Worm (Caenorhabditis elegans) whole organism, L1 larva: ENCODE results near the gene nhr-14.

ENCODE experiments used
- C34B4.2 ChIP-seq: sonication (generic microtip); optimal IDR thresholded peaks from 2 replicates; lab custom pipeline; 2017; ENCODE audit warnings: mild to moderate bottlenecking, missing genetic modification characterization, missing compliant biosample characterization
- alr-1 ChIP-seq: fragments of 200-800 bp; sonication (Bioruptor generic); optimal IDR thresholded peaks from 2 replicates; lab custom pipeline; 2018; ENCODE audit warnings: borderline replicate concordance, mild to moderate bottlenecking, missing genetic modification characterization, missing compliant biosample characterization
- aly-2 ChIP-seq: fragments of 150-350 bp; optimal IDR thresholded peaks from 2 replicates; lab custom pipeline; 2014; ENCODE audit warnings: missing biosample characterization, missing genetic modification characterization
- blmp-1 ChIP-seq: fragments of 150-350 bp; optimal IDR thresholded peaks from 2 replicates; lab custom pipeline; 2014; ENCODE audit warnings: missing biosample characterization, missing genetic modification characterization
- ceh-82 ChIP-seq, 3 experiments: fragments of 150-350 bp in 1 of 3; sonication (generic microtip) in 2 of 3; optimal IDR thresholded peaks; 2 replicates each; lab custom pipeline; 2014 to 2017; ENCODE audit warnings: missing biosample characterization in 3 of 3, missing genetic modification characterization in 3 of 3
- ces-1 ChIP-seq: fragments of 150-350 bp; optimal IDR thresholded peaks from 2 replicates; lab custom pipeline; 2014; ENCODE audit warnings: missing biosample characterization, missing genetic modification reagents, missing genetic modification characterization
- dpl-1 ChIP-seq, 3 experiments: fragments of 150-350 bp in 2 of 3; sonication (generic microtip) in 1 of 3; optimal IDR thresholded peaks; 2 replicates each; lab custom pipeline; 2014 to 2017; ENCODE audit warnings: missing biosample characterization in 3 of 3, missing genetic modification characterization in 3 of 3, missing genetic modification reagents in 3 of 3
- dsc-1 ChIP-seq: sonication (generic microtip); optimal IDR thresholded peaks from 2 replicates; lab custom pipeline; 2016; ENCODE audit warnings: mild to moderate bottlenecking, missing genetic modification characterization, missing compliant biosample characterization
- efl-1 ChIP-seq, 4 experiments: fragments of 150-350 bp; optimal IDR thresholded peaks in 3 of 4; peaks in 1 of 4; 1 replicate in 1 of 4; 2 replicates in 3 of 4; lab custom pipeline; 2014; ENCODE audit warnings: missing biosample characterization in 2 of 4, missing genetic modification characterization in 2 of 4, missing genetic modification reagents in 2 of 4
- elt-2 ChIP-seq: sonication (generic microtip); optimal IDR thresholded peaks from 2 replicates; lab custom pipeline; 2016; ENCODE audit warnings: missing genetic modification characterization, mild to moderate bottlenecking, inconsistent platforms, missing compliant biosample characterization, missing genetic modification reagents
- elt-3 ChIP-seq, 6 experiments: fragments of 150-350 bp in 1 of 6; sonication (generic microtip); optimal IDR thresholded peaks; 2 replicates each; lab custom pipeline; 2017 to 2018; ENCODE audit warnings: missing biosample characterization in 6 of 6, missing genetic modification characterization in 6 of 6, inconsistent platforms in 1 of 6
- fkh-10 ChIP-seq: sonication (generic microtip); optimal IDR thresholded peaks from 2 replicates; lab custom pipeline; 2017; ENCODE audit warnings: missing biosample characterization, missing genetic modification reagents, missing genetic modification characterization
- fkh-4 ChIP-seq: sonication (generic microtip); optimal IDR thresholded peaks from 2 replicates; lab custom pipeline; 2016; ENCODE audit warnings: missing compliant biosample characterization, missing genetic modification characterization, borderline replicate concordance
- fkh-8 ChIP-seq: sonication (generic microtip); optimal IDR thresholded peaks from 2 replicates; lab custom pipeline; 2016; ENCODE audit warnings: mild to moderate bottlenecking, missing genetic modification characterization, missing compliant biosample characterization
- fos-1 ChIP-seq: fragments of 150-350 bp; optimal IDR thresholded peaks from 2 replicates; lab custom pipeline; 2014; ENCODE audit warnings: missing biosample characterization, missing genetic modification characterization
- hpl-2 ChIP-seq: fragments of 150-350 bp; optimal IDR thresholded peaks from 2 replicates; lab custom pipeline; 2014; ENCODE audit warnings: missing biosample characterization, missing genetic modification reagents, missing genetic modification characterization
- irx-1 ChIP-seq: sonication (generic microtip); optimal IDR thresholded peaks from 2 replicates; lab custom pipeline; 2016; ENCODE audit warnings: missing genetic modification characterization, missing compliant biosample characterization
- jun-1 ChIP-seq: fragments of 150-350 bp; optimal IDR thresholded peaks from 2 replicates; lab custom pipeline; 2014; ENCODE audit warnings: missing biosample characterization, missing genetic modification reagents, missing genetic modification characterization
- lin-14 ChIP-seq: fragments of 200-800 bp; sonication (Bioruptor generic); optimal IDR thresholded peaks from 2 replicates; lab custom pipeline; 2018; ENCODE audit warnings: mild to moderate bottlenecking, missing genetic modification characterization, moderate library complexity, missing compliant biosample characterization
- lin-35 ChIP-seq, 2 experiments: fragments of 150-350 bp; optimal IDR thresholded peaks; 2 replicates each; lab custom pipeline; 2014; ENCODE audit warnings: missing biosample characterization in 2 of 2, missing genetic modification characterization in 2 of 2, missing genetic modification reagents in 2 of 2
- lin-39 ChIP-seq: fragments of 150-350 bp; optimal IDR thresholded peaks from 2 replicates; lab custom pipeline; 2014; ENCODE audit warnings: missing biosample characterization, missing genetic modification reagents, missing genetic modification characterization
- mab-9 ChIP-seq: fragments of 200-800 bp; sonication (Bioruptor generic); IDR thresholded peaks from 2 replicates; pipeline ENCODE4 v1.3.6; 2022; ENCODE audit warnings: missing genetic modification reagents, missing genetic modification characterization, missing compliant biosample characterization
- mdl-1 ChIP-seq, 2 experiments: fragments of 150-350 bp; optimal IDR thresholded peaks; 2 replicates each; lab custom pipeline; 2014 to 2017; ENCODE audit warnings: missing biosample characterization in 2 of 2, missing genetic modification characterization in 2 of 2, inconsistent platforms in 1 of 2
- nhr-12 ChIP-seq: sonication (generic microtip); optimal IDR thresholded peaks from 2 replicates; lab custom pipeline; 2017; ENCODE audit warnings: missing biosample characterization, missing genetic modification characterization
- nhr-19 ChIP-seq: fragments of 200-800 bp; sonication (Bioruptor generic); conservative IDR thresholded peaks from 2 replicates; pipeline ENCODE4 v1.3.6; 2022; ENCODE audit warnings: missing genetic modification characterization, missing compliant biosample characterization
- nhr-20 ChIP-seq: sonication (generic microtip); optimal IDR thresholded peaks from 2 replicates; lab custom pipeline; 2016; ENCODE audit warnings: mild to moderate bottlenecking, missing genetic modification characterization, missing compliant biosample characterization
- nhr-47 ChIP-seq: sonication (generic microtip); optimal IDR thresholded peaks from 2 replicates; lab custom pipeline; 2016; ENCODE audit warnings: mild to moderate bottlenecking, missing genetic modification characterization, moderate library complexity, missing compliant biosample characterization
- nhr-77 ChIP-seq: fragments of 150-350 bp; optimal IDR thresholded peaks from 2 replicates; lab custom pipeline; 2014; ENCODE audit warnings: missing biosample characterization, missing genetic modification characterization
- nhr-85 ChIP-seq: sonication (generic microtip); peaks from one replicate; lab custom pipeline; 2016; ENCODE audit warnings: missing genetic modification characterization, inconsistent platforms, missing compliant biosample characterization
- nhr-90 ChIP-seq: sonication (generic microtip); optimal IDR thresholded peaks from 2 replicates; lab custom pipeline; 2016; ENCODE audit warnings: mild to moderate bottlenecking, missing genetic modification characterization, missing compliant biosample characterization; ENCODE audit not compliant: poor library complexity
- pag-3 ChIP-seq: sonication (generic microtip); optimal IDR thresholded peaks from 2 replicates; lab custom pipeline; 2017; ENCODE audit warnings: missing genetic modification characterization, mild to moderate bottlenecking, missing compliant biosample characterization, antibody characterized with exemption, borderline replicate concordance; ENCODE audit not compliant: insufficient read depth
- pqm-1 ChIP-seq: sonication (generic microtip); optimal IDR thresholded peaks from 3 replicates; lab custom pipeline; 2017; ENCODE audit warnings: missing biosample characterization, missing genetic modification characterization
- rnt-1 ChIP-seq: sonication (generic microtip); optimal IDR thresholded peaks from 2 replicates; lab custom pipeline; 2016; ENCODE audit warnings: mild to moderate bottlenecking, missing genetic modification characterization, moderate library complexity, missing compliant biosample characterization
- skn-1 ChIP-seq: fragments of 150-350 bp; optimal IDR thresholded peaks from 2 replicates; lab custom pipeline; 2014; ENCODE audit warnings: missing biosample characterization, missing genetic modification characterization
- snpc-4 ChIP-seq: fragments of 150-350 bp; optimal IDR thresholded peaks from 2 replicates; lab custom pipeline; 2014; ENCODE audit warnings: missing biosample characterization, missing genetic modification characterization
- snu-23 ChIP-seq: sonication (generic microtip); optimal IDR thresholded peaks from 2 replicates; lab custom pipeline; 2016; ENCODE audit warnings: missing genetic modification characterization, missing compliant biosample characterization
- sox-4 ChIP-seq: sonication (generic microtip); optimal IDR thresholded peaks from 2 replicates; lab custom pipeline; 2016; ENCODE audit warnings: missing genetic modification characterization, missing compliant biosample characterization
- sup-37 ChIP-seq: fragments of 200-800 bp; sonication (Bioruptor generic); optimal IDR thresholded peaks from 2 replicates; lab custom pipeline; 2018; ENCODE audit warnings: mild to moderate bottlenecking, missing genetic modification characterization, missing compliant biosample characterization
- unc-130 ChIP-seq: fragments of 150-350 bp; optimal IDR thresholded peaks from 2 replicates; lab custom pipeline; 2017; ENCODE audit warnings: missing biosample characterization, missing genetic modification characterization, inconsistent platforms
- unc-62 ChIP-seq: fragments of 150-350 bp; optimal IDR thresholded peaks from 2 replicates; lab custom pipeline; 2014; ENCODE audit warnings: missing biosample characterization, missing genetic modification reagents, missing genetic modification characterization
- ztf-11 ChIP-seq, 2 experiments: sonication (generic microtip); optimal IDR thresholded peaks; 2 replicates each; lab custom pipeline; 2016 to 2017; ENCODE audit warnings: missing genetic modification characterization in 2 of 2, missing biosample characterization in 1 of 2, missing compliant biosample characterization in 1 of 2
- ztf-4 ChIP-seq: fragments of 150-350 bp; optimal IDR thresholded peaks from 2 replicates; lab custom pipeline; 2014; ENCODE audit warnings: missing biosample characterization, missing genetic modification characterization

Gene nhr-14

DNA sequence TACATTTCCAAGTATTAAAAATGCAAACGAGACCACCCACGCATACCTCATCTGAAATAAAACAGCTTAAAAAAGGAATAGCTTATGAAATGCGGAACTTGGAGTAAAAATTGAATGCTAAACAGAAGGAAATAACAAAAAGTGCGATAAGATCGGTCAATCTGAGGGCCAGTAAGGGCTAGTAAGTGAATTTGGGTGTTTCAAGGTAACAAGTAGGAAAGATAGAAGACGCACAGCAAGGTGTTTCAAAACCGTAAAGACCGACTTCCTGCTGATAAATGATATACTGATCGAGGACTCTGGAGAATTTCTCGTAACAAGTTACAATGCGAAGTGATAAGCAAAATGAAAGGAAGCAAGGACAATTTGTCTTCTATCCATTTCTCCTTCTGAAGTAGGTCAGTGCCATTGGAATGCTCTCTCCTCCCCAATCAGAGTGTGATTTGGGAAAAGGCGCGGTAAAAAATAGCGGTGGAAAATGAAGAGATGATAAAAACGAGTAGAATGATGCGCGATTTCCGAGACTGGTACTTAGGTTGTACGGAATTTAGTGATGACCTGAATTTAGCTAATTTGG, 20.3 kb downstream of the nhr-14 start, which contains the start of gene dpy-6:
Gene dpy-6 (minus strand): TSS at position 51 of the 577 bp plus-strand sequence.
- TF ChIP-seq lin-14 (GFP tag; lab: Kevin White, UChicago), result peak; percentile 34
- no peak for TF ChIP-seq nhr-77
- no peak for TF ChIP-seq nhr-12 (tag; lab: Kevin White, UChicago)
- TF ChIP-seq ces-1 (GFP tag; lab: Kevin White, UChicago), result no peak
- TF ChIP-seq alr-1 (tag; lab: Kevin White, UChicago), result no peak
- TF ChIP-seq sup-37 (GFP tag; lab: Kevin White, UChicago), result no peak
- no peak for TF ChIP-seq ztf-4 (tag; lab: Kevin White, UChicago)
- TF ChIP-seq nhr-19, result no peak
- TF ChIP-seq fkh-8, result no peak
- TF ChIP-seq jun-1 (tag; lab: Kevin White, UChicago), result no peak
- TF ChIP-seq fkh-10, result no peak
- TF ChIP-seq sox-4 (tag; lab: Kevin White, UChicago), result no peak
- TF ChIP-seq elt-2, result no peak
- no peak for TF ChIP-seq dsc-1
- no peak for TF ChIP-seq nhr-90 (tag; lab: Kevin White, UChicago)
- TF ChIP-seq irx-1 (tag; lab: Kevin White, UChicago), result no peak
- TF ChIP-seq lin-39, result no peak
- TF ChIP-seq pqm-1 (tag; lab: Kevin White, UChicago), result no peak
- no peak for TF ChIP-seq nhr-47 (tag; lab: Kevin White, UChicago)
- TF ChIP-seq mab-9 (GFP tag; lab: Robert Waterston, UW), result no peak
- TF ChIP-seq mdl-1 (tag; optimal IDR thresholded peaks at IDR 0.05; lab: Kevin White, UChicago), result no peak
- no peak for TF ChIP-seq snu-23 (GFP tag; lab: Kevin White, UChicago)
- no peak for TF ChIP-seq nhr-20
- no peak for TF ChIP-seq lin-35 (GFP tag; optimal IDR thresholded peaks at IDR 0.05; lab: Kevin White, UChicago)
- TF ChIP-seq unc-130 (tag; lab: Kevin White, UChicago), result no peak
- TF ChIP-seq pag-3 (tag; lab: Kevin White, UChicago), result no peak
- no peak for TF ChIP-seq fkh-4 (tag; lab: Kevin White, UChicago)
- no peak for TF ChIP-seq snpc-4
- TF ChIP-seq ceh-82 (tag; optimal IDR thresholded peaks at IDR 0.05; lab: Kevin White, UChicago), result no peak
- peak; percentile 82 for TF ChIP-seq blmp-1 (tag; lab: Kevin White, UChicago)
- TF ChIP-seq dpl-1 (GFP tag; optimal IDR thresholded peaks at IDR 0.05; lab: Kevin White, UChicago), result no peak
- TF ChIP-seq rnt-1 (tag; lab: Kevin White, UChicago), result peak; percentile 3
- TF ChIP-seq nhr-85 (tag; lab: Kevin White, UChicago), result peak; percentile 79
- no peak for TF ChIP-seq aly-2 (tag; lab: Kevin White, UChicago)
- no peak for TF ChIP-seq fos-1 (tag; lab: Kevin White, UChicago)
- TF ChIP-seq efl-1 (optimal IDR thresholded peaks at IDR 0.05; lab: Kevin White, UChicago), result no peak
- peak in 1 of 2 experiments; percentile 57 for TF ChIP-seq efl-1 (GFP tag; optimal IDR thresholded peaks at IDR 0.05 in 1 of 2; lab: Kevin White, UChicago)
- TF ChIP-seq hpl-2 (GFP tag; lab: Kevin White, UChicago), result no peak
- TF ChIP-seq skn-1, result no peak
- TF ChIP-seq unc-62 (GFP tag; lab: Kevin White, UChicago), result no peak
- no peak for TF ChIP-seq C34B4.2 (tag; lab: Kevin White, UChicago)
- TF ChIP-seq ztf-11 (tag; optimal IDR thresholded peaks at IDR 0.05; lab: Kevin White, UChicago), result no peak
- peak in 4 of 6 experiments; percentile 0 to 84 (median 31) for TF ChIP-seq elt-3 (tag; optimal IDR thresholded peaks at IDR 0.05; lab: Kevin White, UChicago)
